Fruit fly (Drosophila melanogaster) whole organism, embryonic: ENCODE data around the gene CG17234.
A peak's percentile ranks its signal among the peaks of the same experiment; 100 is the strongest.

ENCODE experiments used
- Abd-B ChIP-seq: fragments of 200-800 bp; sonication (Bioruptor generic); optimal IDR thresholded peaks from 2 replicates; lab custom pipeline; 2018; ENCODE audit warnings: missing biosample characterization, mild to moderate bottlenecking, missing genetic modification characterization, moderate library complexity
- Antp ChIP-seq: fragments of 200-800 bp; sonication (Bioruptor generic); optimal IDR thresholded peaks from 3 replicates; lab custom pipeline; 2016; ENCODE audit warnings: missing biosample characterization, missing genetic modification characterization
- Bdp1 ChIP-seq: fragments of 200-800 bp; sonication (Bioruptor generic); optimal IDR thresholded peaks from 3 replicates; lab custom pipeline; 2016; ENCODE audit warnings: missing biosample characterization, missing genetic modification characterization
- Bgb ChIP-seq: fragments of 200-800 bp; sonication (Bioruptor generic); IDR thresholded peaks from 2 replicates; pipeline ENCODE4 v1.3.6; 2022; ENCODE audit warnings: missing biosample characterization, missing genetic modification characterization; ENCODE audit not compliant: partially characterized antibody
- CG10267 ChIP-seq: fragments of 200-800 bp; sonication (Bioruptor generic); optimal IDR thresholded peaks from 2 replicates; lab custom pipeline; 2018; ENCODE audit warnings: missing biosample characterization, mild to moderate bottlenecking, missing genetic modification characterization, moderate library complexity
- CG10274 ChIP-seq: fragments of 200-800 bp; sonication (Bioruptor generic); optimal IDR thresholded peaks from 3 replicates; lab custom pipeline; 2017; ENCODE audit warnings: missing biosample characterization, mild to moderate bottlenecking, missing genetic modification characterization
- CG10462 ChIP-seq: fragments of 200-800 bp; sonication (Bioruptor generic); optimal IDR thresholded peaks from 2 replicates; lab custom pipeline; 2016; ENCODE audit warnings: missing biosample characterization, missing genetic modification characterization
- CG10543 ChIP-seq: fragments of 200-800 bp; sonication (Bioruptor generic); optimal IDR thresholded peaks from 3 replicates; lab custom pipeline; 2017; ENCODE audit warnings: missing biosample characterization, mild to moderate bottlenecking, missing genetic modification characterization, moderate library complexity
- CG11398 ChIP-seq: fragments of 200-800 bp; sonication (Bioruptor generic); optimal IDR thresholded peaks from 2 replicates; lab custom pipeline; 2016; ENCODE audit warnings: missing biosample characterization, missing genetic modification characterization
- CG11504 ChIP-seq: fragments of 200-800 bp; sonication (Bioruptor generic); optimal IDR thresholded peaks from 3 replicates; lab custom pipeline; 2019; ENCODE audit warnings: missing biosample characterization, mild to moderate bottlenecking, missing genetic modification characterization, moderate library complexity
- CG12219 ChIP-seq: fragments of 200-800 bp; sonication (Bioruptor generic); optimal IDR thresholded peaks from 3 replicates; lab custom pipeline; 2018; ENCODE audit warnings: missing biosample characterization, mild to moderate bottlenecking, missing genetic modification characterization
- CG1233 ChIP-seq: fragments of 200-800 bp; sonication (Bioruptor generic); optimal IDR thresholded peaks from 4 replicates; lab custom pipeline; 2018; ENCODE audit warnings: missing biosample characterization, mild to moderate bottlenecking, missing genetic modification characterization
- CG12391 ChIP-seq: fragments of 200-800 bp; sonication (Bioruptor generic); optimal IDR thresholded peaks from 3 replicates; lab custom pipeline; 2018; ENCODE audit warnings: missing biosample characterization, mild to moderate bottlenecking, missing genetic modification characterization, moderate library complexity
- CG15514 ChIP-seq: fragments of 200-800 bp; sonication (Bioruptor generic); optimal IDR thresholded peaks from 3 replicates; lab custom pipeline; 2017; ENCODE audit warnings: missing biosample characterization, missing genetic modification characterization, mild to moderate bottlenecking, moderate library complexity, missing genetic modification reagents
- CG17385 ChIP-seq: fragments of 200-800 bp; sonication (Bioruptor generic); optimal IDR thresholded peaks from 3 replicates; lab custom pipeline; 2018; ENCODE audit warnings: missing biosample characterization, mild to moderate bottlenecking, missing genetic modification characterization
- CG31441 ChIP-seq: fragments of 200-800 bp; sonication (Bioruptor generic); IDR thresholded peaks from 2 replicates; pipeline ENCODE4 v1.3.6; 2022; ENCODE audit warnings: missing biosample characterization, missing genetic modification characterization
- CG4854 ChIP-seq: fragments of 200-800 bp; sonication (Bioruptor generic); optimal IDR thresholded peaks from 2 replicates; lab custom pipeline; 2016; ENCODE audit warnings: missing biosample characterization, missing genetic modification characterization, inconsistent platforms
- CG6654 ChIP-seq: fragments of 200-800 bp; sonication (Bioruptor generic); optimal IDR thresholded peaks from 2 replicates; lab custom pipeline; 2017; ENCODE audit warnings: missing biosample characterization, mild to moderate bottlenecking, missing genetic modification characterization
- CG6854 ChIP-seq: fragments of 200-800 bp; sonication (Bioruptor generic); optimal IDR thresholded peaks from 3 replicates; lab custom pipeline; 2017; ENCODE audit warnings: missing biosample characterization, mild to moderate bottlenecking, missing genetic modification characterization
- CG8281 ChIP-seq: fragments of 200-800 bp; sonication (Bioruptor generic); optimal IDR thresholded peaks from 2 replicates; lab custom pipeline; 2018; ENCODE audit warnings: missing biosample characterization, mild to moderate bottlenecking, missing genetic modification characterization, moderate library complexity
- CG8388 ChIP-seq: fragments of 200-800 bp; sonication (Bioruptor generic); optimal IDR thresholded peaks from 2 replicates; lab custom pipeline; 2019; ENCODE audit warnings: missing biosample characterization, mild to moderate bottlenecking, missing genetic modification characterization, moderate library complexity
- CG9727 ChIP-seq: fragments of 200-800 bp; sonication (Bioruptor generic); optimal IDR thresholded peaks from 3 replicates; lab custom pipeline; 2017; ENCODE audit warnings: missing biosample characterization, mild to moderate bottlenecking, missing genetic modification characterization
- Drgx ChIP-seq: fragments of 200-800 bp; sonication (Bioruptor generic); IDR thresholded peaks from 2 replicates; pipeline ENCODE4 v1.3.6; 2022; ENCODE audit warnings: missing biosample characterization, missing genetic modification characterization
- E2f2 ChIP-seq: fragments of 200-800 bp; sonication (Bioruptor generic); IDR thresholded peaks from 2 replicates; pipeline ENCODE4 v1.3.6; 2022; ENCODE audit warnings: missing biosample characterization, missing genetic modification characterization
- Ets97D ChIP-seq: fragments of 200-800 bp; sonication (Bioruptor generic); optimal IDR thresholded peaks from 3 replicates; lab custom pipeline; 2016; ENCODE audit warnings: missing biosample characterization, missing genetic modification characterization
- Gsc ChIP-seq: fragments of 200-800 bp; sonication (Bioruptor generic); IDR thresholded peaks from 2 replicates; pipeline ENCODE4 v1.3.6; 2022; ENCODE audit warnings: missing biosample characterization, missing genetic modification characterization
- HmgZ ChIP-seq: fragments of 200-800 bp; sonication (Bioruptor generic); optimal IDR thresholded peaks from 2 replicates; lab custom pipeline; 2018; ENCODE audit warnings: missing biosample characterization, mild to moderate bottlenecking, missing genetic modification characterization
- MBD-R2 ChIP-seq: fragments of 200-800 bp; sonication (Bioruptor generic); IDR thresholded peaks from 2 replicates; pipeline ENCODE4 v1.3.6; 2022; ENCODE audit warnings: missing biosample characterization, missing genetic modification characterization
- Nf-YB ChIP-seq: fragments of 200-800 bp; sonication (Bioruptor generic); optimal IDR thresholded peaks from 3 replicates; lab custom pipeline; 2019; ENCODE audit warnings: missing biosample characterization, mild to moderate bottlenecking, missing genetic modification characterization, moderate library complexity
- Rfx ChIP-seq: fragments of 200-800 bp; sonication (Bioruptor generic); IDR thresholded peaks from 2 replicates; pipeline ENCODE4 v1.3.6; 2022; ENCODE audit warnings: missing biosample characterization, missing genetic modification characterization
- bowl ChIP-seq: fragments of 200-800 bp; sonication (Bioruptor generic); IDR thresholded peaks from 2 replicates; pipeline ENCODE4 v1.3.6; 2022; ENCODE audit warnings: missing biosample characterization, missing genetic modification characterization
- chif ChIP-seq, 2 experiments: fragments of 200-800 bp; sonication (Bioruptor generic); optimal IDR thresholded peaks; 3 replicates each; lab custom pipeline; 2016; ENCODE audit warnings: missing biosample characterization in 2 of 2, missing genetic modification characterization in 2 of 2
- corto ChIP-seq: fragments of 200-800 bp; sonication (Bioruptor generic); optimal IDR thresholded peaks from 2 replicates; lab custom pipeline; 2016; ENCODE audit warnings: missing biosample characterization, mild to moderate bottlenecking, missing genetic modification characterization, moderate library complexity
- cwo ChIP-seq: fragments of 200-800 bp; sonication (Bioruptor generic); optimal IDR thresholded peaks from 3 replicates; lab custom pipeline; 2017; ENCODE audit warnings: missing biosample characterization, missing genetic modification characterization, mild to moderate bottlenecking, moderate library complexity, missing genetic modification reagents
- dmrt99B ChIP-seq: fragments of 200-800 bp; sonication (Bioruptor generic); optimal IDR thresholded peaks from 2 replicates; lab custom pipeline; 2018; ENCODE audit warnings: missing biosample characterization, mild to moderate bottlenecking, missing genetic modification characterization, moderate library complexity
- ems ChIP-seq: fragments of 200-800 bp; sonication (Bioruptor generic); optimal IDR thresholded peaks from 3 replicates; lab custom pipeline; 2016; ENCODE audit warnings: missing biosample characterization, missing genetic modification characterization
- fd102C ChIP-seq: fragments of 200-800 bp; sonication (Bioruptor generic); optimal IDR thresholded peaks from 2 replicates; lab custom pipeline; 2018; ENCODE audit warnings: missing biosample characterization, mild to moderate bottlenecking, missing genetic modification characterization, moderate library complexity
- fd96Cb ChIP-seq: fragments of 200-800 bp; sonication (Bioruptor generic); optimal IDR thresholded peaks from 2 replicates; lab custom pipeline; 2018; ENCODE audit warnings: missing biosample characterization, mild to moderate bottlenecking, missing genetic modification characterization, moderate library complexity
- grau ChIP-seq: fragments of 200-800 bp; optimal IDR thresholded peaks from 3 replicates; lab custom pipeline; 2019; ENCODE audit warnings: missing biosample characterization, mild to moderate bottlenecking, missing genetic modification characterization, moderate library complexity
- ind ChIP-seq: fragments of 200-800 bp; sonication (Bioruptor generic); optimal IDR thresholded peaks from 3 replicates; lab custom pipeline; 2016; ENCODE audit warnings: missing biosample characterization, missing genetic modification characterization
- jumu ChIP-seq: fragments of 200-800 bp; sonication (Bioruptor generic); optimal IDR thresholded peaks from 3 replicates; lab custom pipeline; 2016; ENCODE audit warnings: missing biosample characterization, missing genetic modification characterization
- kah ChIP-seq: fragments of 200-800 bp; sonication (Bioruptor generic); optimal IDR thresholded peaks from 2 replicates; lab custom pipeline; 2018; ENCODE audit warnings: missing biosample characterization, mild to moderate bottlenecking, missing genetic modification characterization
- klu ChIP-seq: fragments of 200-800 bp; sonication (Bioruptor generic); IDR thresholded peaks from 2 replicates; pipeline ENCODE4 v1.3.6; 2022; ENCODE audit warnings: missing biosample characterization, missing genetic modification characterization
- otp ChIP-seq: fragments of 200-800 bp; sonication (Bioruptor generic); IDR thresholded peaks from 3 replicates; pipeline ENCODE4, ENCODE4 v1.3.6; 2022; ENCODE audit warnings: missing biosample characterization, missing genetic modification characterization
- pan ChIP-seq, 4 experiments: fragments of >200 bp in 3 of 4; fragments of 200-800 bp in 1 of 4; sonication (Bioruptor generic) in 1 of 4; optimal IDR thresholded peaks in 3 of 4; IDR thresholded peaks in 1 of 4; 2 replicates each; pipeline versions ENCODE4 v1.3.6 to Lab custom; 2017 to 2022; ENCODE audit warnings: missing biosample characterization in 2 of 4, missing genetic modification characterization in 2 of 4, mixed read lengths in 1 of 4
- pb ChIP-seq: fragments of 200-800 bp; sonication (Bioruptor generic); optimal IDR thresholded peaks from 3 replicates; lab custom pipeline; 2016; ENCODE audit warnings: missing biosample characterization, missing genetic modification characterization
- peb ChIP-seq: fragments of 200-800 bp; sonication (Bioruptor generic); IDR thresholded peaks from 2 replicates; pipeline ENCODE4 v1.3.6; 2022; ENCODE audit warnings: missing biosample characterization, missing genetic modification characterization
- pfk ChIP-seq: fragments of 200-800 bp; sonication (Bioruptor generic); optimal IDR thresholded peaks from 2 replicates; lab custom pipeline; 2018; ENCODE audit warnings: missing biosample characterization, mild to moderate bottlenecking, missing genetic modification characterization, moderate library complexity
- pita ChIP-seq: fragments of 200-800 bp; sonication (Bioruptor generic); optimal IDR thresholded peaks from 2 replicates; lab custom pipeline; 2017; ENCODE audit warnings: missing biosample characterization, mild to moderate bottlenecking, missing genetic modification characterization
- stc ChIP-seq: fragments of 200-800 bp; sonication (Bioruptor generic); IDR thresholded peaks from 2 replicates; pipeline ENCODE4 v1.3.6; 2022; ENCODE audit warnings: missing biosample characterization, missing genetic modification characterization
- trh ChIP-seq: fragments of 200-800 bp; sonication (Bioruptor generic); optimal IDR thresholded peaks from 2 replicates; lab custom pipeline; 2016; ENCODE audit warnings: missing biosample characterization, missing genetic modification characterization

Gene CG17234

dm6 chr2L:2214004-2214403, 38.8 kb upstream of the CG17234 start, which contains the start of the genes Uch and CG34174 (continued):
- no peak for TF ChIP-seq CG12391 (tag; lab: Kevin White, UChicago)
- TF ChIP-seq CG15514 (GFP tag; lab: Kevin White, UChicago) = peak; percentile 44
- no peak for TF ChIP-seq CG11398 (GFP tag; lab: Kevin White, UChicago)
- no peak for TF ChIP-seq bowl
- no peak for TF ChIP-seq CG11504 (tag; lab: Kevin White, UChicago)
- no peak for TF ChIP-seq CG8388 (GFP tag; lab: Kevin White, UChicago)
- TF ChIP-seq E2f2 (GFP tag; lab: Robert Waterston, UW) = peak; percentile 18; the same call in 1 of the 2 replicates
- no peak for TF ChIP-seq Antp (GFP tag; lab: Kevin White, UChicago)
- TF ChIP-seq ems (GFP tag; lab: Kevin White, UChicago) = no peak
- TF ChIP-seq CG10543 (GFP tag; lab: Kevin White, UChicago) = no peak
- TF ChIP-seq HmgZ (tag; lab: Kevin White, UChicago) = peak; percentile 65
- no peak for TF ChIP-seq kah (GFP tag; lab: Kevin White, UChicago)
- TF ChIP-seq fd102C = no peak
- peak; percentile 86 for TF ChIP-seq MBD-R2 (GFP tag; lab: Robert Waterston, UW)
- TF ChIP-seq Ets97D (GFP tag; lab: Kevin White, UChicago) = peak; percentile 65
- TF ChIP-seq CG1233 (GFP tag; lab: Kevin White, UChicago) = peak; percentile 9
- TF ChIP-seq Nf-YB (GFP tag; lab: Kevin White, UChicago) = no peak
- no peak for TF ChIP-seq stc
- peak; percentile 34 for TF ChIP-seq grau (tag; lab: Kevin White, UChicago)
- no peak for TF ChIP-seq CG10274 (GFP tag; lab: Kevin White, UChicago)
- TF ChIP-seq fd96Cb = no peak
- TF ChIP-seq Bgb (GFP tag; lab: Robert Waterston, UW) = peak; percentile 68
- TF ChIP-seq cwo (GFP tag; lab: Kevin White, UChicago) = no peak
- TF ChIP-seq otp (GFP tag; lab: Robert Waterston, UW) = no peak
- no peak for TF ChIP-seq corto (GFP tag; lab: Kevin White, UChicago)
- no peak for TF ChIP-seq CG6654
- TF ChIP-seq Abd-B (GFP tag; lab: Kevin White, UChicago) = peak; percentile 44
- TF ChIP-seq jumu (GFP tag; lab: Kevin White, UChicago) = no peak
- peak; percentile 12 for TF ChIP-seq CG9727 (GFP tag; lab: Kevin White, UChicago)
- peak; percentile 95 for TF ChIP-seq CG10267 (tag; lab: Kevin White, UChicago)
- TF ChIP-seq CG12219 = no peak
- no peak for TF ChIP-seq pan (optimal IDR thresholded peaks at IDR 0.05; lab: Kevin White, UChicago)
- TF ChIP-seq pan (GFP tag; optimal IDR thresholded peaks at IDR 0.05 in 1 of 2, IDR thresholded peaks at IDR 0.05 in 1 of 2) = no peak
- TF ChIP-seq pfk (GFP tag; lab: Kevin White, UChicago) = no peak
- no peak for TF ChIP-seq pita
- TF ChIP-seq CG17385 = peak; percentile 40
- no peak for TF ChIP-seq ind
- no peak for TF ChIP-seq CG4854 (GFP tag; lab: Kevin White, UChicago)
- no peak for TF ChIP-seq klu (GFP tag; lab: Robert Waterston, UW)
- no peak for TF ChIP-seq Rfx (GFP tag; lab: Robert Waterston, UW)
- TF ChIP-seq CG31441 (GFP tag; lab: Robert Waterston, UW) = 0 out of 2 replicates have a peak, but pooled peaks have one; percentile 12
- no peak for TF ChIP-seq CG6854
- TF ChIP-seq peb (GFP tag; lab: Robert Waterston, UW) = no peak
- no peak for TF ChIP-seq CG10462 (GFP tag; lab: Kevin White, UChicago)
- TF ChIP-seq CG8281 (tag; lab: Kevin White, UChicago) = no peak
- TF ChIP-seq Gsc (GFP tag; lab: Robert Waterston, UW) = no peak
- no peak for TF ChIP-seq Drgx (GFP tag; lab: Robert Waterston, UW)
- no peak for TF ChIP-seq dmrt99B
- no peak for TF ChIP-seq chif (GFP tag; optimal IDR thresholded peaks at IDR 0.05; lab: Kevin White, UChicago)
- no peak for TF ChIP-seq pb
- no peak for TF ChIP-seq Bdp1
- TF ChIP-seq trh = no peak
